Worm (Caenorhabditis elegans): ENCODE results near the gene Y77E11A.12.

ce11 chrIV:1515891-1516290, 41.0 kb upstream of the Y77E11A.12 start:
- TF ChIP-seq nhr-12 (tag; optimal IDR thresholded peaks at IDR 0.05) = no peak
- no peak for TF ChIP-seq snpc-4 (tag; optimal IDR thresholded peaks at IDR 0.05)
- TF ChIP-seq blmp-1 (tag; optimal IDR thresholded peaks at IDR 0.05) = no peak
- TF ChIP-seq mep-1 (tag; optimal IDR thresholded peaks at IDR 0.05) = no peak
- no peak for TF ChIP-seq mab-5 (tag; optimal IDR thresholded peaks at IDR 0.05)
- no peak for TF ChIP-seq unc-39 (tag; optimal IDR thresholded peaks at IDR 0.05)
- TF ChIP-seq ces-1 (GFP tag; optimal IDR thresholded peaks at IDR 0.05) = no peak
- TF ChIP-seq unc-62 (GFP tag; optimal IDR thresholded peaks at IDR 0.05) = no peak
